Worm (Caenorhabditis elegans) whole organism, young adult: Measurements from ENCODE around the gene C34C12.8.
A peak's percentile ranks its signal among the peaks of the same experiment; 100 is the strongest.

Source experiments
- B0336.3 ChIP-seq: fragments of 200-800 bp; sonication (Bioruptor generic); IDR thresholded peaks from 2 replicates; pipeline ENCODE4 v1.3.6; 2022; ENCODE audit warnings: missing genetic modification characterization, missing compliant biosample characterization
- C06A6.2 ChIP-seq: fragments of 200-800 bp; sonication (Bioruptor generic); conservative IDR thresholded peaks from 2 replicates; pipeline ENCODE4 v1.3.6; 2022; ENCODE audit warnings: missing genetic modification characterization, missing compliant biosample characterization
- F10E7.11 ChIP-seq: sonication (generic microtip); optimal IDR thresholded peaks from 2 replicates; lab custom pipeline; 2017; ENCODE audit warnings: mild to moderate bottlenecking, missing genetic modification characterization, moderate library complexity, missing compliant biosample characterization
- F22D6.2 ChIP-seq: sonication (generic microtip); optimal IDR thresholded peaks from 2 replicates; lab custom pipeline; 2016; ENCODE audit warnings: mild to moderate bottlenecking, missing genetic modification characterization, missing compliant biosample characterization
- F39B2.1 ChIP-seq: fragments of 200-800 bp; sonication (Bioruptor generic); IDR thresholded peaks from 2 replicates; pipeline ENCODE4 v1.3.6; 2022; ENCODE audit warnings: missing genetic modification reagents, missing genetic modification characterization, missing compliant biosample characterization
- K12H6.12 ChIP-seq: fragments of 200-800 bp; sonication (Bioruptor generic); optimal IDR thresholded peaks from 2 replicates; lab custom pipeline; 2018; ENCODE audit warnings: mild to moderate bottlenecking, missing genetic modification characterization, missing compliant biosample characterization
- Y53G8AR.9 ChIP-seq: fragments of 200-800 bp; sonication (Bioruptor generic); conservative IDR thresholded peaks from 2 replicates; pipeline ENCODE4 v1.3.6; 2022; ENCODE audit warnings: missing genetic modification reagents, missing genetic modification characterization, missing compliant biosample characterization
- Y56A3A.18 ChIP-seq: fragments of 200-800 bp; sonication (Bioruptor generic); IDR thresholded peaks from 2 replicates; pipeline ENCODE4 v1.3.6; 2022; ENCODE audit warnings: missing genetic modification reagents, missing genetic modification characterization, missing compliant biosample characterization
- Y95B8A.8 ChIP-seq: fragments of 200-800 bp; sonication (Bioruptor generic); IDR thresholded peaks from 2 replicates; pipeline ENCODE4 v1.3.6; 2022; ENCODE audit warnings: missing genetic modification reagents, missing genetic modification characterization, missing compliant biosample characterization
- ZK185.1 ChIP-seq: sonication (generic microtip); optimal IDR thresholded peaks from 2 replicates; lab custom pipeline; 2016; ENCODE audit warnings: mild to moderate bottlenecking, missing genetic modification characterization, missing compliant biosample characterization; ENCODE audit not compliant: poor library complexity, severe bottlenecking
- akir-1 ChIP-seq: fragments of 200-800 bp; sonication (Bioruptor generic); optimal IDR thresholded peaks from 2 replicates; lab custom pipeline; 2018; ENCODE audit warnings: mild to moderate bottlenecking, missing genetic modification characterization, moderate library complexity, missing compliant biosample characterization
- aptf-2 ChIP-seq: fragments of 200-800 bp; sonication (Bioruptor generic); conservative IDR thresholded peaks from 2 replicates; pipeline ENCODE4 v1.3.6; 2022; ENCODE audit warnings: missing genetic modification reagents, missing genetic modification characterization, missing compliant biosample characterization
- ceh-100 ChIP-seq: fragments of 200-800 bp; sonication (Bioruptor generic); IDR thresholded peaks from 2 replicates; pipeline ENCODE4 v1.3.6; 2022; ENCODE audit warnings: missing genetic modification reagents, missing genetic modification characterization, missing compliant biosample characterization
- ceh-27 ChIP-seq: fragments of 200-800 bp; sonication (Bioruptor generic); optimal IDR thresholded peaks from 2 replicates; lab custom pipeline; 2018; ENCODE audit warnings: mild to moderate bottlenecking, missing genetic modification characterization, moderate library complexity, missing compliant biosample characterization
- ceh-79 ChIP-seq: sonication (generic microtip); optimal IDR thresholded peaks from 2 replicates; lab custom pipeline; 2017; ENCODE audit warnings: mild to moderate bottlenecking, missing genetic modification characterization, missing compliant biosample characterization
- chd-7 ChIP-seq: sonication (generic microtip); optimal IDR thresholded peaks from 2 replicates; lab custom pipeline; 2016; ENCODE audit warnings: mild to moderate bottlenecking, missing genetic modification characterization, moderate library complexity, missing compliant biosample characterization
- die-1 ChIP-seq: sonication (generic microtip); optimal IDR thresholded peaks from 2 replicates; lab custom pipeline; 2016; ENCODE audit warnings: missing genotype, mild to moderate bottlenecking, missing genetic modification characterization, missing compliant biosample characterization
- dpff-1 ChIP-seq: sonication (generic microtip); optimal IDR thresholded peaks from 2 replicates; lab custom pipeline; 2017; ENCODE audit warnings: mild to moderate bottlenecking, missing genetic modification characterization, missing compliant biosample characterization
- ekl-4 ChIP-seq: fragments of 200-800 bp; sonication (Bioruptor generic); IDR thresholded peaks from 2 replicates; pipeline ENCODE4 v1.3.6; 2022; ENCODE audit warnings: missing genetic modification reagents, missing genetic modification characterization, missing compliant biosample characterization
- him-1 ChIP-seq: sonication (generic microtip); optimal IDR thresholded peaks from 2 replicates; lab custom pipeline; 2016; ENCODE audit warnings: missing genotype, missing genetic modification reagents, missing genetic modification characterization, missing compliant biosample characterization
- hmg-20 ChIP-seq: fragments of 200-800 bp; sonication (Bioruptor generic); IDR thresholded peaks from 2 replicates; pipeline ENCODE4 v1.3.6; 2022; ENCODE audit warnings: missing genetic modification reagents, missing genetic modification characterization, missing compliant biosample characterization
- hsf-1 ChIP-seq: fragments of 200-800 bp; sonication (Bioruptor generic); IDR thresholded peaks from 2 replicates; pipeline ENCODE4 v1.3.6; 2022; ENCODE audit warnings: missing genetic modification reagents, missing genetic modification characterization, missing compliant biosample characterization
- let-526 ChIP-seq: fragments of 200-800 bp; sonication (Bioruptor generic); IDR thresholded peaks from 2 replicates; pipeline ENCODE4 v1.3.6; 2022; ENCODE audit warnings: missing genetic modification reagents, missing genetic modification characterization, missing compliant biosample characterization
- lin-54 ChIP-seq: fragments of 200-800 bp; sonication (Bioruptor generic); optimal IDR thresholded peaks from 2 replicates; lab custom pipeline; 2018; ENCODE audit warnings: mild to moderate bottlenecking, missing genetic modification characterization, missing compliant biosample characterization
- lsl-1 ChIP-seq: fragments of 200-800 bp; sonication (Bioruptor generic); optimal IDR thresholded peaks from 2 replicates; lab custom pipeline; 2018; ENCODE audit warnings: mild to moderate bottlenecking, missing genetic modification characterization, moderate library complexity, missing compliant biosample characterization
- lsy-27 ChIP-seq: sonication (generic microtip); optimal IDR thresholded peaks from 2 replicates; lab custom pipeline; 2017; ENCODE audit warnings: missing genetic modification characterization, mild to moderate bottlenecking, missing compliant biosample characterization, antibody characterized with exemption, missing genotype, borderline replicate concordance; ENCODE audit not compliant: insufficient read depth
- madf-3 ChIP-seq: fragments of 200-800 bp; sonication (Bioruptor generic); IDR thresholded peaks from 2 replicates; pipeline ENCODE4 v1.3.6; 2022; ENCODE audit warnings: missing genetic modification reagents, missing genetic modification characterization, missing compliant biosample characterization
- madf-6 ChIP-seq: fragments of 200-800 bp; sonication (Bioruptor generic); IDR thresholded peaks from 2 replicates; pipeline ENCODE4 v1.3.6; 2022; ENCODE audit warnings: missing genetic modification reagents, missing genetic modification characterization, missing compliant biosample characterization
- mel-28 ChIP-seq: sonication (generic microtip); optimal IDR thresholded peaks from 2 replicates; lab custom pipeline; 2016; ENCODE audit warnings: borderline replicate concordance, mild to moderate bottlenecking, missing genetic modification characterization, missing compliant biosample characterization
- nfya-2 ChIP-seq: fragments of 200-800 bp; sonication (Bioruptor generic); IDR thresholded peaks from 2 replicates; pipeline ENCODE4 v1.3.6; 2022; ENCODE audit warnings: missing genetic modification reagents, missing genetic modification characterization, missing compliant biosample characterization
- nhr-120 ChIP-seq: fragments of 200-800 bp; sonication (Bioruptor generic); IDR thresholded peaks from 2 replicates; pipeline ENCODE4 v1.3.6; 2022; ENCODE audit warnings: missing genetic modification characterization, missing compliant biosample characterization
- nhr-27 ChIP-seq: fragments of 200-800 bp; sonication (Bioruptor generic); optimal IDR thresholded peaks from 2 replicates; lab custom pipeline; 2018; ENCODE audit warnings: mild to moderate bottlenecking, missing genetic modification characterization, moderate library complexity, missing compliant biosample characterization
- pbrm-1 ChIP-seq: fragments of 200-800 bp; sonication (Bioruptor generic); IDR thresholded peaks from 2 replicates; pipeline ENCODE4 v1.3.6; 2022; ENCODE audit warnings: missing genetic modification reagents, missing genetic modification characterization, missing compliant biosample characterization
- rec-8 ChIP-seq, 2 experiments: sonication (generic microtip); optimal IDR thresholded peaks; 2 replicates each; lab custom pipeline; 2016; ENCODE audit warnings: mild to moderate bottlenecking in 2 of 2, missing genetic modification characterization in 2 of 2, missing genetic modification reagents in 2 of 2, missing genotype in 2 of 2, missing biosample characterization in 1 of 2, missing compliant biosample characterization in 1 of 2, moderate library complexity in 1 of 2
- repo-1 ChIP-seq: sonication (generic microtip); optimal IDR thresholded peaks from 2 replicates; lab custom pipeline; 2017; ENCODE audit warnings: mild to moderate bottlenecking, missing genetic modification characterization, missing compliant biosample characterization
- rpc-1 ChIP-seq, 2 experiments: fragments of 150-350 bp in 1 of 2; sonication (generic microtip) in 1 of 2; optimal IDR thresholded peaks; 2 replicates each; lab custom pipeline; 2014 to 2018; ENCODE audit warnings: missing biosample characterization in 1 of 2, missing genetic modification characterization in 1 of 2, missing genetic modification reagents in 1 of 2, missing genotype in 1 of 2
- sea-2 ChIP-seq: fragments of 200-800 bp; sonication (Bioruptor generic); IDR thresholded peaks from 2 replicates; pipeline ENCODE4 v1.3.6; 2022; ENCODE audit warnings: missing genetic modification characterization, missing compliant biosample characterization
- snpc-1.3 ChIP-seq: sonication (generic microtip); optimal IDR thresholded peaks from 2 replicates; lab custom pipeline; 2017; ENCODE audit warnings: missing genetic modification characterization, mild to moderate bottlenecking, missing compliant biosample characterization, antibody characterized with exemption, moderate library complexity, missing genotype, missing genetic modification reagents; ENCODE audit not compliant: insufficient read depth
- tbp1 ChIP-seq: fragments of 200-800 bp; sonication (Bioruptor generic); optimal IDR thresholded peaks from 2 replicates; lab custom pipeline; 2018; ENCODE audit warnings: mild to moderate bottlenecking, missing genetic modification characterization, missing compliant biosample characterization
- unc-130 ChIP-seq: sonication (generic microtip); optimal IDR thresholded peaks from 2 replicates; lab custom pipeline; 2016; ENCODE audit warnings: missing genetic modification reagents, missing genetic modification characterization, missing compliant biosample characterization
- zfh-2 ChIP-seq: fragments of 200-800 bp; sonication (Bioruptor generic); conservative IDR thresholded peaks from 2 replicates; pipeline ENCODE4 v1.3.6; 2022; ENCODE audit warnings: missing genetic modification reagents, missing genetic modification characterization, missing compliant biosample characterization
- ztf-18 ChIP-seq: sonication (generic microtip); optimal IDR thresholded peaks from 2 replicates; lab custom pipeline; 2016; ENCODE audit warnings: missing genotype, mild to moderate bottlenecking, missing genetic modification characterization, missing compliant biosample characterization
- ztf-25 ChIP-seq: fragments of 200-800 bp; sonication (Bioruptor generic); IDR thresholded peaks from 2 replicates; pipeline ENCODE4 v1.3.6; 2022; ENCODE audit warnings: missing genetic modification reagents, missing genetic modification characterization, missing compliant biosample characterization
- ztf-28 ChIP-seq: fragments of 200-800 bp; sonication (Bioruptor generic); IDR thresholded peaks from 2 replicates; pipeline ENCODE4 v1.3.6; 2022; ENCODE audit warnings: missing genetic modification reagents, missing genetic modification characterization, missing compliant biosample characterization
- ztf-3 ChIP-seq: fragments of 200-800 bp; sonication (Bioruptor generic); optimal IDR thresholded peaks from 2 replicates; lab custom pipeline; 2018; ENCODE audit warnings: mild to moderate bottlenecking, missing genetic modification characterization, missing compliant biosample characterization

C34C12.8 gene

DNA sequence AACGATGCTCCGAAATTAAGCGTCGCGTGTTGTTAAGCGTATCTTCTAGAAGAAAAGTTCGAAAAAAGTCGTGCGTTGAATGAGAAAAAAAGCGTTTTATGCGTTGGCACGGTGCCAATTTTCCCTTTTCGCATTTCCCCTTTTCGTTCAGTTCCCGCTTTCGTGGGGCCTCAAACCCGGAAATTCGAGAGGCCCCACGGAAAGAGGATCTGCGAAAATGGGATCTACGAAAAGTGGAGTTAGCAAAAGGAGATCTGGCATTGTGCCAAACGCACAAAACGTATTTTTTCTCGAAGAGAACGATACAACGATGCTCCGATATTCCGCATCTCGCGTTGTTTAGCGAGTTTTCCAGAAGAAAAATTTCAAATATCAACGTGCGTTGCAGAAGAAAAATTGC, 39.6 kb downstream of the C34C12.8 start (continued):
- peak; percentile 18 for TF ChIP-seq ztf-18 (tag; lab: Kevin White, UChicago)
- no peak for TF ChIP-seq F39B2.1 (GFP tag; lab: Robert Waterston, UW)
- TF ChIP-seq snpc-1.3 (tag; lab: Kevin White, UChicago), result no peak
- no peak for TF ChIP-seq mel-28 (tag; lab: Kevin White, UChicago)
- no peak for TF ChIP-seq madf-3 (GFP tag; lab: Robert Waterston, UW)
- peak; percentile 11 for TF ChIP-seq lin-54 (GFP tag; lab: Kevin White, UChicago)
- no peak for TF ChIP-seq rpc-1 (optimal IDR thresholded peaks at IDR 0.05; lab: Kevin White, UChicago)
- no peak for TF ChIP-seq rpc-1 (tag; optimal IDR thresholded peaks at IDR 0.05; lab: Kevin White, UChicago)
- peak; percentile 18 for TF ChIP-seq chd-7 (tag; lab: Kevin White, UChicago)
- peak; percentile 72; the same call in 1 of the 2 replicates for TF ChIP-seq let-526
- TF ChIP-seq dpff-1, result no peak
- TF ChIP-seq ceh-27 (GFP tag; lab: Kevin White, UChicago), result peak; percentile 39
- TF ChIP-seq pbrm-1 (GFP tag; lab: Robert Waterston, UW), result peak; percentile 22; the same call in 1 of the 2 replicates
- no peak for TF ChIP-seq ZK185.1
- TF ChIP-seq ceh-100 (GFP tag; lab: Robert Waterston, UW), result peak; percentile 96
- peak; percentile 10 for TF ChIP-seq lsl-1
- no peak for TF ChIP-seq nhr-120 (GFP tag; lab: Robert Waterston, UW)
- peak; percentile 74; the same call in 1 of the 2 replicates for TF ChIP-seq ztf-28 (GFP tag; lab: Robert Waterston, UW)
- no peak for TF ChIP-seq Y56A3A.18 (GFP tag; lab: Robert Waterston, UW)
- TF ChIP-seq aptf-2 (GFP tag; lab: Robert Waterston, UW), result 0 out of 2 replicates have a peak, but pooled peaks have one; percentile 50
- no peak for TF ChIP-seq lsy-27
- TF ChIP-seq akir-1 (GFP tag; lab: Kevin White, UChicago), result no peak
- no peak for TF ChIP-seq F10E7.11 (tag; lab: Kevin White, UChicago)

DNA sequence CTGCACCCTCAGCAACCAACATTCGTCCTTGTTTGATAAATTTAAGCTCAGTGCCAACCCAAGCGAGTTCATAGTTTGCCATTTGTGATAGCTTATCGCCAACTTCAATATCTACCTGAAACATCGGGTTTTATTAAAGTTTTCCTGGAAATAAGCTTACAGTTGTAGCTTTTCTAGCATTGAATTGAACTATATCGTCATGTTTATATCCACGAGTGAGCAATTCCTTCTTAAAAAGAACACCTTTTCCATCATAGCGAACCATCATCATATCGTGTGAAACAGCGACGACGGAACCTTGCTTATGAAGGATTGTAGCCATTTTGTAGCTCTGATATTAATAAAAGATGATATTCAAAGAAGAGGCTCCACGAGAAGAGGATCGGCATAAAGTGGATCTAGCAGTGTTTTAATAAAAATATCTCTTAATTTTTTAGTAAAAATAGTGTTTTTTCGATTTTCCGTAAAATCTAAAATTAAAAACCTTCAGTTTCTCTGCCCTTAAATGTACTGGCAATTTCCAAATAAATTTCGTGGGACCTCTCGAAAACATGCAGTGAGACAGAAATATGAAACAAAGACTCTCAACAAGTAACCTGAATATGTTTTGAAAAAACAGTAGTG, 42.1 kb downstream of the C34C12.8 start, which contains the start of gene M01F1.8:
M01F1.8 (minus strand) TSS at position 335 of the 624 bp plus-strand sequence.
- TF ChIP-seq nhr-27, result peak; percentile 66
- no peak for TF ChIP-seq hmg-20 (GFP tag; lab: Robert Waterston, UW)
- 0 out of 2 replicates have a peak, but pooled peaks have one; percentile 16 for TF ChIP-seq Y53G8AR.9
- TF ChIP-seq akir-1 (GFP tag; lab: Kevin White, UChicago), result no peak
- peak; percentile 61 for TF ChIP-seq unc-130
- no peak for TF ChIP-seq pbrm-1 (GFP tag; lab: Robert Waterston, UW)
- no peak for TF ChIP-seq die-1
- no peak for TF ChIP-seq ekl-4 (GFP tag; lab: Robert Waterston, UW)
- TF ChIP-seq B0336.3, result peak; percentile 20; the same call in 1 of the 2 replicates
- no peak for TF ChIP-seq ztf-25 (GFP tag; lab: Robert Waterston, UW)
- TF ChIP-seq F22D6.2 (tag; lab: Kevin White, UChicago), result no peak
- no peak for TF ChIP-seq zfh-2 (GFP tag; lab: Robert Waterston, UW)
- peak; percentile 62 for TF ChIP-seq lin-54 (GFP tag; lab: Kevin White, UChicago)
- TF ChIP-seq snpc-1.3 (tag; lab: Kevin White, UChicago), result peak; percentile 33
- TF ChIP-seq rec-8 (tag; optimal IDR thresholded peaks at IDR 0.05; lab: Kevin White, UChicago), result no peak
- 0 out of 2 replicates have a peak, but pooled peaks have one; percentile 56 for TF ChIP-seq hsf-1 (GFP tag; lab: Robert Waterston, UW)
- TF ChIP-seq K12H6.12 (tag; lab: Kevin White, UChicago), result no peak
- no peak for TF ChIP-seq repo-1 (tag; lab: Kevin White, UChicago)
- 0 out of 2 replicates have a peak, but pooled peaks have one; percentile 54 for TF ChIP-seq nfya-2
- peak; percentile 52 for TF ChIP-seq him-1 (tag; lab: Kevin White, UChicago)
- no peak for TF ChIP-seq C06A6.2 (GFP tag; lab: Robert Waterston, UW)
- TF ChIP-seq madf-6 (GFP tag; lab: Robert Waterston, UW), result peak; percentile 48
- TF ChIP-seq madf-3 (GFP tag; lab: Robert Waterston, UW), result no peak
- no peak for TF ChIP-seq ztf-3 (GFP tag; lab: Kevin White, UChicago)
- TF ChIP-seq Y56A3A.18 (GFP tag; lab: Robert Waterston, UW), result 0 out of 2 replicates have a peak, but pooled peaks have one; percentile 26
- TF ChIP-seq sea-2 (GFP tag; lab: Robert Waterston, UW), result no peak
- TF ChIP-seq ceh-79, result no peak
- TF ChIP-seq Y95B8A.8 (GFP tag; lab: Robert Waterston, UW), result no peak; the same call in 1 of the 2 replicates
- TF ChIP-seq tbp1 (GFP tag; lab: Kevin White, UChicago), result peak; percentile 27
